Worm (Caenorhabditis elegans) whole organism, midembryonic: Measurements from ENCODE around the gene K09C4.2.

Experiments used
- T22C8.4 ChIP-seq: fragments of 200-800 bp; sonication (Bioruptor generic); IDR thresholded peaks from 2 replicates; pipeline ENCODE4 v1.3.6; 2022; ENCODE audit warnings: missing genetic modification characterization, missing compliant biosample characterization
- cog-1 ChIP-seq: sonication (generic microtip); optimal IDR thresholded peaks from 2 replicates; lab custom pipeline; 2016; ENCODE audit warnings: missing genetic modification characterization, missing compliant biosample characterization
- flt-1 ChIP-seq: fragments of 200-800 bp; sonication (Bioruptor generic); IDR thresholded peaks from 2 replicates; pipeline ENCODE4 v1.3.6; 2022; ENCODE audit warnings: missing genetic modification characterization, missing compliant biosample characterization
- klf-2 ChIP-seq: fragments of 200-800 bp; sonication (Bioruptor generic); conservative IDR thresholded peaks from 2 replicates; pipeline ENCODE4 v1.3.6; 2022; ENCODE audit warnings: missing genetic modification reagents, missing genetic modification characterization, missing compliant biosample characterization
- med-1 ChIP-seq: sonication (generic microtip); optimal IDR thresholded peaks from 2 replicates; lab custom pipeline; 2017; ENCODE audit warnings: missing genetic modification characterization, mild to moderate bottlenecking, missing compliant biosample characterization, antibody characterized with exemption, missing genetic modification reagents; ENCODE audit not compliant: insufficient read depth
- ref-1 ChIP-seq: fragments of 200-800 bp; sonication (Bioruptor generic); conservative IDR thresholded peaks from 2 replicates; pipeline ENCODE4 v1.3.6; 2022; ENCODE audit warnings: missing genetic modification reagents, missing genetic modification characterization, missing compliant biosample characterization
- tab-1 ChIP-seq: fragments of 200-800 bp; sonication (Bioruptor generic); IDR thresholded peaks from 2 replicates; pipeline ENCODE4 v1.3.6; 2022; ENCODE audit warnings: missing genetic modification characterization, missing compliant biosample characterization
- ztf-23 ChIP-seq: fragments of 200-800 bp; sonication (Bioruptor generic); IDR thresholded peaks from 2 replicates; pipeline ENCODE4 v1.3.6; 2022; ENCODE audit warnings: missing genetic modification reagents, missing genetic modification characterization, missing compliant biosample characterization
- ztf-29 ChIP-seq: fragments of 200-800 bp; sonication (Bioruptor generic); IDR thresholded peaks from 2 replicates; pipeline ENCODE4 v1.3.6; 2022; ENCODE audit warnings: missing genetic modification reagents, missing genetic modification characterization, missing compliant biosample characterization

Gene K09C4.2

DNA sequence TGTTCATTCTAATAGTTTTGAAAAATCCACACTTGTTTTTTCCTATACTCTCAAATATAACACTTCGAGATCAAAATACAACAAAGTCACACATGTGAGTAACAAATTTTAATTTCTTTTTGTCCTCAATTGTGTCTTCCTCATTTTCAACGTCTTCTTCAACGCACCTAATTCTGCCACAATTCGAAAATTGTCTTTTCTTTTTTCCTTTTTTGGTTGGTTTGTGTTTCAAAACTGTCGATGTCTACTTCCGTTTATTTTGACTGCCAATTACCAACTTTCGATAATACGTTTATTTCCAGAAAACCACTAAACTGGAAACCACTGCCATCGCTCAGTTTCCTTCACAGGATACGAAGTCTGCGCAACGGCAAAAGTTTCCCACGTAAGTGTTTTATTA is 36.5 kb downstream of the K09C4.2 start, which contains the start of gene F11D5.1:
TSS of gene F11D5.1 (plus strand) at position 301 of the 400 bp plus-strand sequence.
- TF ChIP-seq med-1 (GFP tag; lab: Kevin White, UChicago) (no peak), cog-1 (tag; lab: Kevin White, UChicago) (no peak), ref-1 (GFP tag; lab: Robert Waterston, UW) (no peak), T22C8.4 (GFP tag; lab: Robert Waterston, UW) (no peak), flt-1 (GFP tag; lab: Robert Waterston, UW) (no peak), klf-2 (GFP tag; lab: Robert Waterston, UW) (no peak)

- TF ChIP-seq ztf-29 (no peak), tab-1 (no peak), T22C8.4 (GFP tag; lab: Robert Waterston, UW) (no peak), ref-1 (GFP tag; lab: Robert Waterston, UW) (no peak), flt-1 (GFP tag; lab: Robert Waterston, UW) (no peak), cog-1 (tag; lab: Kevin White, UChicago) (no peak), ztf-23 (GFP tag; lab: Robert Waterston, UW) (no peak), klf-2 (GFP tag; lab: Robert Waterston, UW) (no peak), med-1 (GFP tag; lab: Kevin White, UChicago) (no peak)
These were observed 37.8 kb downstream of the K09C4.2 start for ce11 chrX:3334115-3334514.

DNA sequence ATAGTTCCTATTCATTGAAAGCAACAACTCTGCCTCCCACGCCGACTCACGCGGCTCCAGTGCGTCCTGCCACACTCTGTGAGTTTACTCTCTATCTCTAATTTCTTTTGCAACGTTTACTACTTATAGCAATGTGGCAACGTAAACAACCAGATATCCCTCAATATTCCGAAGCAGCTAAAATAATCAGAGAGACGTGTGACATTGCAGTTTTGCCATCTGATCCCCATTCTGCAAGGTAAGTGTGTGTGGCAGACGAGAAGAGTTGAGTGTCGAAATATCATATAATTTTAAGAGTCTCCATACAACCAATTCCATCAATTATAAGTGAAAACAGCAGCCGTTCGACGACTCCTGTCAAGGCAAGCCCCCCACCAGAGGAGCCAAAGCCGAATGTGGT is 43.6 kb downstream of the K09C4.2 start:
- no peak for TF ChIP-seq flt-1 (GFP tag; lab: Robert Waterston, UW)
- TF ChIP-seq T22C8.4 (GFP tag; lab: Robert Waterston, UW) = no peak
- TF ChIP-seq med-1 (GFP tag; lab: Kevin White, UChicago) = no peak
- TF ChIP-seq tab-1 = no peak
- no peak for TF ChIP-seq ztf-29
- no peak for TF ChIP-seq ref-1 (GFP tag; lab: Robert Waterston, UW)
- TF ChIP-seq ztf-23 (GFP tag; lab: Robert Waterston, UW) = no peak
- no peak for TF ChIP-seq cog-1 (tag; lab: Kevin White, UChicago)
- TF ChIP-seq klf-2 (GFP tag; lab: Robert Waterston, UW) = no peak

- TF ChIP-seq ref-1 (GFP tag; lab: Robert Waterston, UW) = no peak
- no peak for TF ChIP-seq ztf-23 (GFP tag; lab: Robert Waterston, UW)
- TF ChIP-seq flt-1 (GFP tag; lab: Robert Waterston, UW) = no peak
- no peak for TF ChIP-seq tab-1
- TF ChIP-seq ztf-29 = no peak
- no peak for TF ChIP-seq cog-1 (tag; lab: Kevin White, UChicago)
- TF ChIP-seq klf-2 (GFP tag; lab: Robert Waterston, UW) = no peak
- TF ChIP-seq med-1 (GFP tag; lab: Kevin White, UChicago) = no peak
- TF ChIP-seq T22C8.4 (GFP tag; lab: Robert Waterston, UW) = no peak
These were observed 47.4 kb downstream of the K09C4.2 start for ce11 chrX:3343620-3344197.
